Worm (Caenorhabditis elegans): Measurements from ENCODE around the gene idpa-1.

Gene idpa-1

DNA sequence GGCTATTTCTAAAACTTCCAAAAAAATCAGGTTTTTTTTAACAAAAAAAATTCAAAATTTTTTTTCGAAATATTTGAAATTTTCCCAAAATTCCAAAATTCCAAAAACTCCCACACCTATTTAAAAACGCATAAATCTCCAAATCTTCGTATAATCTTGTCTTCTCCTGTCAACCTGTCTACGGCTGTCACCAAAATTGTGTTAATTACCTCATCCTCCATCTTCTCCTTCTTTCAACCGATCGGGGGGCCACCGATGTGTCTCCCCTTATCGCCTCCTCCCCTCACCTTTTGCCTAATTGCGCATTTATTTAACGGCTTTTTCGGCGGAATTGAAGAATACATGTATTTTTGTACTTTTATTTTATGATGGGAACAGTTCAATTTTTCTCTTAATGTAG, 7.8 kb upstream of the idpa-1 start:
- no peak for TF ChIP-seq cebp-2 (GFP tag; IDR thresholded peaks at IDR 0.05)
- no peak for TF ChIP-seq egrh-3 (GFP tag; IDR thresholded peaks at IDR 0.05)
- TF ChIP-seq ztf-26 (tag; optimal IDR thresholded peaks at IDR 0.05), result no peak
- no peak for TF ChIP-seq lin-26 (GFP tag; IDR thresholded peaks at IDR 0.05)
- TF ChIP-seq Y53F4B.3 (GFP tag; IDR thresholded peaks at IDR 0.05), result no peak
- no peak for TF ChIP-seq nhr-90 (tag; optimal IDR thresholded peaks at IDR 0.05)
- TF ChIP-seq die-1 (tag; optimal IDR thresholded peaks at IDR 0.05), result no peak
- no peak for TF ChIP-seq F33H1.4 (GFP tag; IDR thresholded peaks at IDR 0.05)
- no peak for TF ChIP-seq unc-130 (GFP tag; optimal IDR thresholded peaks at IDR 0.05)
- TF ChIP-seq mel-28 (tag; optimal IDR thresholded peaks at IDR 0.05; ENCODE audit: borderline replicate concordance), result no peak

DNA sequence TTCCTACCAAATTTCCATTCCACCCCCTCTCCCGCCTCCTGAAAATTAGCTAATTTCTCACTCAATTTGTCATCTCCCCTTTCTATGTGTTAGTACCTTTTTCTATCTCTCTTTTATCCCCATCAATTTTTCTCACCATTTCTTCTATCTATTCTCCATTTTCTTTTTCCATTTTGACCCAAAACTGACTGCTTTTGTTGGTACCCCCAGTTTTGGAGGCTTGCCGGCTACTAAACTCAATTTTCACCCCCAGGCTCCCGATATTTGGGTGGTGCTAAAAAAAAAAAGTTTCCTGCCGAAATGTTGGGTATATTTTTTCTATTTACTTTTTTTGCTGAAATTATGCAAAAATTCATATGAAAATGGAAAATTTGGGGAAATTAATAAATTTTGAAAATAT, 6.8 kb upstream of the idpa-1 start:
- TF ChIP-seq fkh-3 (tag; optimal IDR thresholded peaks at IDR 0.05), result no peak
- TF ChIP-seq F57C9.4 (tag; optimal IDR thresholded peaks at IDR 0.05), result no peak
- TF ChIP-seq ceh-58 (GFP tag; IDR thresholded peaks at IDR 0.05), result no peak
- TF ChIP-seq tlf-1 (GFP tag; optimal IDR thresholded peaks at IDR 0.05), result no peak
- TF ChIP-seq hmg-20 (GFP tag; IDR thresholded peaks at IDR 0.05), result no peak
- no peak for TF ChIP-seq hlh-12 (tag; optimal IDR thresholded peaks at IDR 0.05)
- TF ChIP-seq snpc-1.1 (tag; optimal IDR thresholded peaks at IDR 0.05; ENCODE audit: insufficient read depth), result no peak
- no peak for TF ChIP-seq ztf-3 (GFP tag; optimal IDR thresholded peaks at IDR 0.05)
- TF ChIP-seq madf-6 (GFP tag; IDR thresholded peaks at IDR 0.05), result no peak
- TF ChIP-seq nhr-27 (tag; optimal IDR thresholded peaks at IDR 0.05), result no peak
- no peak for TF ChIP-seq ets-4 (GFP tag; optimal IDR thresholded peaks at IDR 0.05)
- no peak for TF ChIP-seq B0336.3 (GFP tag; IDR thresholded peaks at IDR 0.05)
- TF ChIP-seq let-526 (GFP tag; IDR thresholded peaks at IDR 0.05), result no peak

ce11 chrIII:2904164-2904563, 3.1 kb upstream of the idpa-1 start:
- TF ChIP-seq mxl-1 (tag; optimal IDR thresholded peaks at IDR 0.05) (no peak), sea-2 (GFP tag; IDR thresholded peaks at IDR 0.05) (no peak), nhr-80 (tag; optimal IDR thresholded peaks at IDR 0.05) (no peak), B0035.1 (tag; optimal IDR thresholded peaks at IDR 0.05) (no peak), F55B11.4 (tag; optimal IDR thresholded peaks at IDR 0.05; ENCODE audit: borderline replicate concordance, insufficient read depth) (no peak), ccch-3 (GFP tag; optimal IDR thresholded peaks at IDR 0.05) (no peak), hmg-1.2 (GFP tag; IDR thresholded peaks at IDR 0.05) (peak; percentile 85), madf-8 (GFP tag; conservative IDR thresholded peaks at IDR 0.05) (no peak)

- TF ChIP-seq F57A8.1 (GFP tag; optimal IDR thresholded peaks at IDR 0.05) (no peak), egrh-3 (GFP tag; IDR thresholded peaks at IDR 0.05) (peak; percentile 89), zfh-2 (GFP tag; conservative IDR thresholded peaks at IDR 0.05) (peak; percentile 91), dox-1 (GFP tag; IDR thresholded peaks at IDR 0.05) (0 out of 2 replicates have a peak, but pooled peaks have one; percentile 16), mcd-1 (GFP tag; IDR thresholded peaks at IDR 0.05) (no peak; the same call in 1 of the 2 replicates), nfyb-1 (GFP tag; IDR thresholded peaks at IDR 0.05) (no peak)
These were observed 1.3 kb downstream of the idpa-1 start for ce11 chrIII:2899705-2900104.

All from whole organism, young adult.